Fruit fly (Drosophila melanogaster) S2 (cell line): ENCODE results near the gene CG14982.

Source experiments
- CG8478 ChIP-seq: fragments of >200 bp; optimal IDR thresholded peaks from 2 replicates; lab custom pipeline; 2018
- CTCF ChIP-seq, 2 experiments: fragments of >200 bp; optimal IDR thresholded peaks; 2 replicates each; lab custom pipeline; 2018

Gene CG14982

dm6 chr3L:3925487-3925886 is 17.0 kb upstream of the CG14982 start:
- TF ChIP-seq CG8478: no peak
- TF ChIP-seq CTCF (optimal IDR thresholded peaks at IDR 0.05; lab: Kevin White, UChicago): no peak

- TF ChIP-seq CG8478 (no peak), CTCF (optimal IDR thresholded peaks at IDR 0.05; lab: Kevin White, UChicago) (no peak)
Observed at dm6 chr3L:3926191-3926765, 16.2 kb upstream of the CG14982 start.

- TF ChIP-seq CG8478 (no peak), CTCF (optimal IDR thresholded peaks at IDR 0.05; lab: Kevin White, UChicago) (no peak)
Observed at dm6 chr3L:3927462-3927861, 15.0 kb upstream of the CG14982 start.

dm6 chr3L:3928205-3928942 is 14.1 kb upstream of the CG14982 start:
- no peak for TF ChIP-seq CG8478
- TF ChIP-seq CTCF (optimal IDR thresholded peaks at IDR 0.05; lab: Kevin White, UChicago): no peak

- no peak for TF ChIP-seq CG8478
- no peak for TF ChIP-seq CTCF (optimal IDR thresholded peaks at IDR 0.05; lab: Kevin White, UChicago)
Observed at dm6 chr3L:3928943-3929785, 13.3 kb upstream of the CG14982 start.

dm6 chr3L:3929968-3930767 is 12.3 kb upstream of the CG14982 start:
- TF ChIP-seq CG8478 (no peak), CTCF (optimal IDR thresholded peaks at IDR 0.05; lab: Kevin White, UChicago) (no peak)

- TF ChIP-seq CTCF (optimal IDR thresholded peaks at IDR 0.05; lab: Kevin White, UChicago) (no peak), CG8478 (no peak)
Observed at dm6 chr3L:3930930-3931329, 11.6 kb upstream of the CG14982 start.

- TF ChIP-seq CTCF (optimal IDR thresholded peaks at IDR 0.05; lab: Kevin White, UChicago): no peak
- no peak for TF ChIP-seq CG8478
Observed at dm6 chr3L:3931778-3932177, 10.7 kb upstream of the CG14982 start.

- no peak for TF ChIP-seq CG8478
- no peak for TF ChIP-seq CTCF (optimal IDR thresholded peaks at IDR 0.05; lab: Kevin White, UChicago)
Observed at dm6 chr3L:3932742-3933289, 9.7 kb upstream of the CG14982 start.

- no peak for TF ChIP-seq CG8478
- TF ChIP-seq CTCF (optimal IDR thresholded peaks at IDR 0.05; lab: Kevin White, UChicago): no peak
Observed at dm6 chr3L:3933599-3933998, 8.9 kb upstream of the CG14982 start.

- no peak for TF ChIP-seq CG8478
- no peak for TF ChIP-seq CTCF (optimal IDR thresholded peaks at IDR 0.05; lab: Kevin White, UChicago)
Observed at dm6 chr3L:3934110-3934509, 8.4 kb upstream of the CG14982 start.

dm6 chr3L:3935567-3936207 is 6.8 kb upstream of the CG14982 start, which contains the start of gene Eip63F-1:
Eip63F-1 (minus strand) TSS chr3L:3935617.
- TF ChIP-seq CG8478 (no peak), CTCF (optimal IDR thresholded peaks at IDR 0.05; lab: Kevin White, UChicago) (no peak)

- TF ChIP-seq CTCF (optimal IDR thresholded peaks at IDR 0.05; lab: Kevin White, UChicago) (no peak), CG8478 (no peak)
Observed at dm6 chr3L:3937806-3938205, 4.7 kb upstream of the CG14982 start, which contains the start of gene CG10866. CG10866 (minus strand) TSS chr3L:3937992.
